Fruit fly (Drosophila melanogaster) ovary, adult (tissue): ENCODE data around the gene Dh44.
"Not testable (repeated sequence)": the region's sequence is repeated elsewhere in the genome, so short reads cannot be mapped to it uniquely, and the experiment has no call there.

Source experiments
- CG17801 ChIP-seq: fragments of 200-800 bp; optimal IDR thresholded peaks from 2 replicates; lab custom pipeline; 2019; ENCODE audit warnings: missing biosample characterization, mild to moderate bottlenecking, missing genetic modification characterization, moderate library complexity; ENCODE audit not compliant: partially characterized antibody

Dh44 gene

DNA sequence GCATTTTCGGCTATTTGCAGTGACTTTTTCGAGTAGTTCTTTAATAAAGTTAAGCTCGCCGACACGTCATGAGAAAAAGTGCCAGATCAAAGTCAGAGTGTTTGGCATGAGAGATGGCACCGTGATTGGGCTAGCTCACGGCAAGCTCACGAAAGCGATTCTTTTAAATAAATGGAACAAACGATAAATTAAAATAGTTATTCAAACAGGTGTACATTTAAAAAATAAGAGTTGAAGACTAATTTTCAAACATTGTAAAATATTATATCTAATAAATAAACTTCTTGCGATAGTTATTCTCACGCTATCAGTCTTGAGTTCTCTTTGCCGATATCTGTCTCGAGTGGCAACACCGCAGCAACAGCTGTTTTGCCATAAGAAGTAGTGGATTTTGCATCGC is 47.4 kb downstream of the Dh44 start, which contains the start of the genes eca and CG18542:
TSS of gene eca (minus strand) at position 101 of the 400 bp plus-strand sequence.
TSS of gene CG18542 (plus strand) at position 385 of the 400 bp plus-strand sequence.
- TF ChIP-seq CG17801 (GFP tag; lab: Kevin White, UChicago), result not testable (repeated sequence)

DNA sequence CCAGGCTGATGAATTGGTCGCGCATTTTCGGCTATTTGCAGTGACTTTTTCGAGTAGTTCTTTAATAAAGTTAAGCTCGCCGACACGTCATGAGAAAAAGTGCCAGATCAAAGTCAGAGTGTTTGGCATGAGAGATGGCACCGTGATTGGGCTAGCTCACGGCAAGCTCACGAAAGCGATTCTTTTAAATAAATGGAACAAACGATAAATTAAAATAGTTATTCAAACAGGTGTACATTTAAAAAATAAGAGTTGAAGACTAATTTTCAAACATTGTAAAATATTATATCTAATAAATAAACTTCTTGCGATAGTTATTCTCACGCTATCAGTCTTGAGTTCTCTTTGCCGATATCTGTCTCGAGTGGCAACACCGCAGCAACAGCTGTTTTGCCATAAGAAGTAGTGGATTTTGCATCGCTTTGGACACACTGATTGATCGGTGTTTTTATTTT is 54.7 kb downstream of the Dh44 start, which contains the start of the genes Unc-115b, p24-2 and CG32939:
TSS of gene Unc-115b (minus strand) at position 101 of the 455 bp plus-strand sequence.
TSS of gene p24-2 (minus strand) at position 120 of the 455 bp plus-strand sequence.
TSS of gene CG32939 (plus strand) at position 405 of the 455 bp plus-strand sequence.
- not testable (repeated sequence) for TF ChIP-seq CG17801 (GFP tag; lab: Kevin White, UChicago)

DNA sequence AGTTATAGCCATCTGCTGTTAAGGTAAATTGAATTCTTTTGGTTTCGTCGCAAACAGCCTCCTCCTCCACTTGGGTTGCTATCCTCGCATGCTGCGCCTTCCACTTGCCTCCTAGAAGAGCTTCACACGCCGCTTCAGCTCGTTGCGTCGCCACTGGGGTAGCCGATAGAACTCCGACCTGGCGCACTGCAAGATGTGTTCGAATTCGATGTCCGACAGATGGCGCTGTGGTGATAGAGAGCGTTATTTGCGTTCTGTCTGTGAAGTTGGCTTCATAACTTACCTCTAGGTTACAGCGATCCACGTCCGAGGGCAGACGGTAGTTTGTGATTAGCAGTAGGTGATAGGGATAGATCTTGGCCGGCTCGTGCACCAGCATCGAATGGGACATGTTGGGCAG is 57.0 kb downstream of the Dh44 start:
- TF ChIP-seq CG17801 (GFP tag; lab: Kevin White, UChicago), result no peak
